Fruit fly (Drosophila melanogaster) whole organism, adult: ENCODE measurements around the gene Rbp1-like.

Experiments
- CG14711 ChIP-seq: fragments of 200-800 bp; sonication (Bioruptor generic); optimal IDR thresholded peaks from 2 replicates; lab custom pipeline; 2018; ENCODE audit warnings: missing biosample characterization, mild to moderate bottlenecking, missing genetic modification characterization, moderate library complexity
- CG1620 ChIP-seq: fragments of 200-800 bp; sonication (Bioruptor generic); optimal IDR thresholded peaks from 2 replicates; lab custom pipeline; 2016; ENCODE audit warnings: missing biosample characterization, missing genetic modification characterization
- cic ChIP-seq: fragments of 200-800 bp; sonication (Bioruptor generic); optimal IDR thresholded peaks from 2 replicates; lab custom pipeline; 2017; ENCODE audit warnings: missing biosample characterization, mild to moderate bottlenecking, missing genetic modification characterization, moderate library complexity
- kay ChIP-seq: fragments of 200-800 bp; sonication (Bioruptor generic); peaks from one replicate; lab custom pipeline; 2016; ENCODE audit warnings: missing biosample characterization, missing genetic modification characterization, borderline replicate concordance

- TF ChIP-seq cic (GFP tag; lab: Kevin White, UChicago): no peak
- TF ChIP-seq kay (GFP tag; lab: Kevin White, UChicago): no peak
- TF ChIP-seq CG14711: no peak
- TF ChIP-seq CG1620 (GFP tag; lab: Kevin White, UChicago): no peak
These were observed 18.1 kb upstream of the Rbp1-like start, which contains the start of gene CG12725 for dm6 chrX:13402763-13403162.
